Worm (Caenorhabditis elegans) whole organism, mixed stage, embryonic: ENCODE measurements around the gene C14E2.11.

Source experiments
- M03D4.4 ChIP-seq: sonication (generic microtip); optimal IDR thresholded peaks from 2 replicates; lab custom pipeline; 2017; ENCODE audit warnings: mild to moderate bottlenecking, missing genetic modification characterization, missing compliant biosample characterization
- ces-1 ChIP-seq: fragments of 150-350 bp; optimal IDR thresholded peaks from 2 replicates; lab custom pipeline; 2014; ENCODE audit warnings: missing biosample characterization, missing genetic modification reagents, missing genetic modification characterization
- lin-13 ChIP-seq: fragments of 150-350 bp; optimal IDR thresholded peaks from 2 replicates; lab custom pipeline; 2014; ENCODE audit warnings: missing biosample characterization, missing genetic modification characterization
- unc-120 ChIP-seq: sonication (generic microtip); optimal IDR thresholded peaks from 2 replicates; lab custom pipeline; 2017; ENCODE audit warnings: missing genetic modification characterization, missing compliant biosample characterization; ENCODE audit not compliant: poor library complexity, severe bottlenecking
- ztf-11 ChIP-seq: fragments of 150-350 bp; optimal IDR thresholded peaks from 2 replicates; lab custom pipeline; 2014; ENCODE audit warnings: missing biosample characterization, missing genetic modification characterization

C14E2.11 gene

DNA sequence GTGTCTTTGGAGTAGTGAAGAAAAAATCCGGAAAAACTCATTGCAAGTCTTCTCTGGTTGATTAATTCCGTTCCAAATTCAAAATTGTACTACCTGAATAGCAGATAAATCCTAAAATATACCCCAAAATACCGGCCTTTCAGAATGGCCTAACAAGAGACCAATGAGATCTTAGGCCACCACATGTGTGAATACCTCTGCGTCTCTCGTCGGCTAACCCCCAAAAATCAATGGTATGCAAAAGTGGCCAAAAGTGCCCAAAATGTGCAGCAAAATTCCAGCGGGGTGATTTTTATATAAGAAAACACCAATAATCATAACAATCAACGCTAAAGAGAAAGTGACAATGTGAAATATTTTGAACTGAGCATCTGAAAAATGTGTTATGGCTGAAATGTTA, 52.3 kb downstream of the C14E2.11 start, which contains the start of gene T26C11.9:
TSS of gene T26C11.9 (minus strand) at position 254 of the 400 bp plus-strand sequence.
- no peak for TF ChIP-seq lin-13 (tag; lab: Kevin White, UChicago)
- peak; percentile 4 for TF ChIP-seq unc-120 (tag; lab: Kevin White, UChicago)
- peak; percentile 17 for TF ChIP-seq ces-1
- no peak for TF ChIP-seq ztf-11 (tag; lab: Kevin White, UChicago)
- no peak for TF ChIP-seq M03D4.4 (tag; lab: Kevin White, UChicago)
